Worm (Caenorhabditis elegans) whole organism, midembryonic: ENCODE data around the gene C53B7.3.

Experiments used
- cog-1 ChIP-seq: sonication (generic microtip); optimal IDR thresholded peaks from 2 replicates; lab custom pipeline; 2016; ENCODE audit warnings: missing genetic modification characterization, missing compliant biosample characterization
- flt-1 ChIP-seq: fragments of 200-800 bp; sonication (Bioruptor generic); IDR thresholded peaks from 2 replicates; pipeline ENCODE4 v1.3.6; 2022; ENCODE audit warnings: missing genetic modification characterization, missing compliant biosample characterization
- klf-2 ChIP-seq: fragments of 200-800 bp; sonication (Bioruptor generic); conservative IDR thresholded peaks from 2 replicates; pipeline ENCODE4 v1.3.6; 2022; ENCODE audit warnings: missing genetic modification reagents, missing genetic modification characterization, missing compliant biosample characterization
- med-1 ChIP-seq: sonication (generic microtip); optimal IDR thresholded peaks from 2 replicates; lab custom pipeline; 2017; ENCODE audit warnings: missing genetic modification characterization, mild to moderate bottlenecking, missing compliant biosample characterization, antibody characterized with exemption, missing genetic modification reagents; ENCODE audit not compliant: insufficient read depth
- ref-1 ChIP-seq: fragments of 200-800 bp; sonication (Bioruptor generic); conservative IDR thresholded peaks from 2 replicates; pipeline ENCODE4 v1.3.6; 2022; ENCODE audit warnings: missing genetic modification reagents, missing genetic modification characterization, missing compliant biosample characterization

DNA sequence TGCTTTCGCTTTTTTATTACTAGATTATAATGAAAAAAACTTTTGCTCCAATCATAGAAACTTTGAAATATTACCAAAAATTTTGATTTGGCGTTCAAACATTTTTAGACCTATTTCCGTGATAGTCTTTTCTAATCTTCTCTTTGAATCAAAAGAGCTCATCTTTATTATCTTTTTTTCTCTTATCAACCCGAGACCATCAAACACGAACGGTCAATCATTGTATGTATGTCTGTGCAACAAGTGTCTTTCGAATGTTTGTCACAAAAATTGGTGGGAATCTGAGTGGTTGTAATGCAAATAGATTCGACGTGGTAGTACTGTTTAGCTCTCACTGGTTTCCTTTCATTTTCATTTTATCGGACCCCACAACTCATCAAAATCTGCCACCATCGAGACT is 44.8 kb upstream of the C53B7.3 start, which contains the start of gene M03A8.3:
- TF ChIP-seq med-1 (no peak), klf-2 (GFP tag; lab: Robert Waterston, UW) (no peak), cog-1 (no peak), ref-1 (GFP tag; lab: Robert Waterston, UW) (no peak), flt-1 (GFP tag; lab: Robert Waterston, UW) (no peak)
